Worm (Caenorhabditis elegans) whole organism, L4 larva: ENCODE data around the gene Y39A1A.21.

Source experiments
- F26F4.8 ChIP-seq: fragments of 200-800 bp; sonication (Bioruptor generic); conservative IDR thresholded peaks from 2 replicates; pipeline ENCODE4 v1.3.6; 2022; ENCODE audit warnings: missing genetic modification characterization, missing compliant biosample characterization
- R02D3.7 ChIP-seq: fragments of 150-350 bp; sonication (generic microtip); optimal IDR thresholded peaks from 3 replicates; lab custom pipeline; 2014; ENCODE audit warnings: missing biosample characterization, missing genetic modification characterization
- ZK546.5 ChIP-seq, 2 experiments: sonication (generic microtip); optimal IDR thresholded peaks; 2 replicates each; lab custom pipeline; 2017; ENCODE audit warnings: missing biosample characterization in 2 of 2, missing genetic modification characterization in 2 of 2
- ceh-20 ChIP-seq: fragments of 200-800 bp; sonication (Bioruptor generic); IDR thresholded peaks from 2 replicates; pipeline ENCODE4 v1.3.6; 2022; ENCODE audit warnings: missing genetic modification reagents, missing genetic modification characterization, missing compliant biosample characterization
- dmd-6 ChIP-seq: fragments of 200-800 bp; sonication (Bioruptor generic); IDR thresholded peaks from 2 replicates; pipeline ENCODE4 v1.3.6; 2022; ENCODE audit warnings: missing genetic modification reagents, missing genetic modification characterization, missing compliant biosample characterization
- dpl-1 ChIP-seq: fragments of 150-350 bp; optimal IDR thresholded peaks from 2 replicates; lab custom pipeline; 2014; ENCODE audit warnings: missing biosample characterization, missing genetic modification reagents, missing genetic modification characterization
- lin-29 ChIP-seq: fragments of 200-800 bp; sonication (Bioruptor generic); IDR thresholded peaks from 2 replicates; pipeline ENCODE4 v1.3.6; 2022; ENCODE audit warnings: missing genetic modification reagents, missing genetic modification characterization, missing compliant biosample characterization
- mxl-3 ChIP-seq: fragments of 200-800 bp; sonication (Bioruptor generic); optimal IDR thresholded peaks from 2 replicates; lab custom pipeline; 2018; ENCODE audit warnings: mild to moderate bottlenecking, missing genetic modification characterization, missing compliant biosample characterization
- nhr-77 ChIP-seq: fragments of 150-350 bp; optimal IDR thresholded peaks from 2 replicates; lab custom pipeline; 2014; ENCODE audit warnings: missing biosample characterization, missing genetic modification characterization
- pha-4 ChIP-seq, 2 experiments: fragments of 150-350 bp in 1 of 2; fragments of 200-800 bp in 1 of 2; sonication (Bioruptor generic) in 1 of 2; IDR thresholded peaks in 1 of 2; optimal IDR thresholded peaks in 1 of 2; 2 replicates each; pipeline versions ENCODE4 v1.3.6 to Lab custom; 2014 to 2022; ENCODE audit warnings: missing genetic modification characterization in 2 of 2, missing genetic modification reagents in 2 of 2, missing biosample characterization in 1 of 2, missing compliant biosample characterization in 1 of 2
- zip-11 ChIP-seq: fragments of 200-800 bp; sonication (Bioruptor generic); IDR thresholded peaks from 2 replicates; pipeline ENCODE4 v1.3.6; 2022; ENCODE audit warnings: missing genetic modification characterization, missing compliant biosample characterization

ce11 chrIII:10714541-10714940, 7.7 kb upstream of the Y39A1A.21 start:
- TF ChIP-seq ZK546.5 (tag; optimal IDR thresholded peaks at IDR 0.05; lab: Kevin White, UChicago) (no peak), lin-29 (GFP tag; lab: Robert Waterston, UW) (no peak), nhr-77 (tag; lab: Kevin White, UChicago) (no peak), mxl-3 (GFP tag; lab: Kevin White, UChicago) (no peak), pha-4 (GFP tag; IDR thresholded peaks at IDR 0.05; lab: Robert Waterston, UW) (no peak), pha-4 (tag; optimal IDR thresholded peaks at IDR 0.05; lab: Kevin White, UChicago) (no peak), dpl-1 (GFP tag; lab: Kevin White, UChicago) (no peak), zip-11 (GFP tag; lab: Robert Waterston, UW) (no peak), dmd-6 (0 out of 2 replicates have a peak, but pooled peaks have one; percentile 15), ceh-20 (GFP tag; lab: Robert Waterston, UW) (no peak), R02D3.7 (tag; lab: Kevin White, UChicago) (no peak), F26F4.8 (no peak)
